Fruit fly (Drosophila melanogaster): Measurements from ENCODE around the gene Nepl6.

DNA sequence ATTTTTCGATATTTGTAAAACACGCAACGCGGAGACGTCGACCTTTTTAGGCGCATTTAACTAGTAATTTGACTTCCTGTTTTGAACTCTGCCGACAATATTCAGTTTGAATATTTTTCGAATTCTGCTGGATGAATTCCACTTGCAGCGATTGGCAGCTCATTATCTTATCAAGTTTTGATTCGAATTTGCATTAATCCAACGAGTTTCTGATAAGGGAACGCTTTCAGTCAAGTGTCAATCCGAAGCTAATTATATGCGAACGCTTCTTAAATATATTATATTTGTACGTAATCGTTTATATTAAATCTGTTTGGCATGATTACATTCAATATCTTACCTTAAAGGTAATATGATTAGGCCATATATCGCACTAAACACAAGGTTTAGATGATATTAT lies 37.0 kb downstream of the Nepl6 start, which contains the start of gene CG9497:
- TF ChIP-seq pan (optimal IDR thresholded peaks at IDR 0.05): no peak
- TF ChIP-seq CG8478 (optimal IDR thresholded peaks at IDR 0.05): no peak
- TF ChIP-seq usp (GFP tag; optimal IDR thresholded peaks at IDR 0.05): no peak

All from whole organism.